Worm (Caenorhabditis elegans) whole organism, young adult: ENCODE measurements around the gene arx-6.

ENCODE experiments used
- lin-35 ChIP-seq, 3 experiments: fragments of 150-350 bp in 2 of 3; sonication (generic microtip) in 1 of 3; optimal IDR thresholded peaks; 2 replicates each; lab custom pipeline; 2014 to 2018; ENCODE audit warnings: missing biosample characterization in 3 of 3, missing genetic modification characterization in 3 of 3, missing genetic modification reagents in 3 of 3
- mcd-1 ChIP-seq: fragments of 200-800 bp; sonication (Bioruptor generic); IDR thresholded peaks from 2 replicates; pipeline ENCODE4 v1.3.6; 2022; ENCODE audit warnings: missing genetic modification reagents, missing genetic modification characterization, missing compliant biosample characterization

ce11 chrIII:4829440-4829839 is 49.0 kb upstream of the arx-6 start, which contains the start of gene F26A1.9:
- TF ChIP-seq lin-35 (GFP tag; optimal IDR thresholded peaks at IDR 0.05; lab: Kevin White, UChicago) (no peak), mcd-1 (GFP tag; lab: Robert Waterston, UW) (no peak)
